Worm (Caenorhabditis elegans) whole organism, L1 larva: ENCODE results near the gene dpy-26.

Experiments
- C34B4.2 ChIP-seq: sonication (generic microtip); optimal IDR thresholded peaks from 2 replicates; lab custom pipeline; 2017; ENCODE audit warnings: mild to moderate bottlenecking, missing genetic modification characterization, missing compliant biosample characterization
- ama-1 ChIP-seq: fragments of 150-350 bp; optimal IDR thresholded peaks from 2 replicates; lab custom pipeline; 2014
- lin-39 ChIP-seq: fragments of 150-350 bp; optimal IDR thresholded peaks from 2 replicates; lab custom pipeline; 2014; ENCODE audit warnings: missing biosample characterization, missing genetic modification reagents, missing genetic modification characterization
- mep-1 ChIP-seq: fragments of 150-350 bp; optimal IDR thresholded peaks from 2 replicates; lab custom pipeline; 2014; ENCODE audit warnings: missing biosample characterization, missing genetic modification characterization
- tbx-2 ChIP-seq: sonication (generic microtip); optimal IDR thresholded peaks from 2 replicates; lab custom pipeline; 2016; ENCODE audit warnings: missing genetic modification characterization, missing compliant biosample characterization
- unc-86 ChIP-seq: sonication (generic microtip); optimal IDR thresholded peaks from 2 replicates; lab custom pipeline; 2016; ENCODE audit warnings: missing genetic modification characterization, missing compliant biosample characterization
- vab-15 ChIP-seq: sonication (generic microtip); optimal IDR thresholded peaks from 2 replicates; lab custom pipeline; 2017; ENCODE audit warnings: missing genotype, mild to moderate bottlenecking, missing genetic modification characterization, missing compliant biosample characterization
- zag-1 ChIP-seq: fragments of 150-350 bp; optimal IDR thresholded peaks from 2 replicates; lab custom pipeline; 2014; ENCODE audit warnings: missing biosample characterization, missing genetic modification characterization

DNA sequence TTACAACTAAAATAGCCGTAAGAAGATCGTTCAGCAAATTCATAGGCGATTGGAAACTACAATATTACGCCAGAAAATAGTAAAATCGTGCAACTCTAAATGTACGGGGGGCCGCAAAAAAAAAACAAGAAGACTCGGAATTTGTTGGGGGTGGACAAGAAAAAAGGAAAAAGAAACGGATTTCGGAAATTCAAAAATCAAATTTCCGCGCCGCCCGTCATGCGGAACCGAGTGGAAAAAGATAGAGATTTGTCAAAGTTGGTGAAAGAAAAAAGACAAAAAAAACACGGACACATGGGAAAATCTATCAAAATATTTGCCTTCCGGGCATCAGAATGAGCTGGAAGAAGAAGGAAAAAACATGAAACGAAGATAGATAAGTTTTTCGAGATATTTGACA is 31.8 kb downstream of the dpy-26 start:
- TF ChIP-seq ama-1 (no peak), mep-1 (tag; lab: Kevin White, UChicago) (no peak), tbx-2 (no peak), lin-39 (no peak), zag-1 (tag; lab: Kevin White, UChicago) (no peak), vab-15 (no peak), C34B4.2 (tag; lab: Kevin White, UChicago) (no peak), unc-86 (tag; lab: Kevin White, UChicago) (no peak)
